Worm (Caenorhabditis elegans): Measurements from ENCODE around the gene T01B7.13.

Gene T01B7.13

ce11 chrII:8743379-8744173 lies 28.4 kb downstream of the T01B7.13 start, which contains the start of gene mak-1 (continued):
- TF ChIP-seq mab-9 (GFP tag; IDR thresholded peaks at IDR 0.05) (no peak), swsn-7 (tag; optimal IDR thresholded peaks at IDR 0.05) (peak; percentile 11), tlp-1 (tag; optimal IDR thresholded peaks at IDR 0.05) (no peak), unc-62 (GFP tag; optimal IDR thresholded peaks at IDR 0.05) (no peak), ama-1 (optimal IDR thresholded peaks at IDR 0.05) (peak; percentile 55), pqm-1 (tag; optimal IDR thresholded peaks at IDR 0.05) (no peak), dsc-1 (tag; optimal IDR thresholded peaks at IDR 0.05) (no peak), nhr-71 (tag; optimal IDR thresholded peaks at IDR 0.05) (peak; percentile 60), sptf-1 (tag; optimal IDR thresholded peaks at IDR 0.05) (no peak), irx-1 (tag; optimal IDR thresholded peaks at IDR 0.05) (no peak), egl-13 (tag; optimal IDR thresholded peaks at IDR 0.05) (no peak), ztf-4 (tag; optimal IDR thresholded peaks at IDR 0.05) (no peak), nhr-20 (tag; optimal IDR thresholded peaks at IDR 0.05) (peak; percentile 81), hlh-17 (GFP tag; optimal IDR thresholded peaks at IDR 0.05; ENCODE audit: borderline replicate concordance) (no peak), lsy-2 (tag; optimal IDR thresholded peaks at IDR 0.05) (peak in 1 of 2 experiments; percentile 20), alr-1 (tag; optimal IDR thresholded peaks at IDR 0.05; ENCODE audit: borderline replicate concordance) (no peak), skn-1 (tag; optimal IDR thresholded peaks at IDR 0.05) (no peak), zip-4 (GFP tag; optimal IDR thresholded peaks at IDR 0.05) (no peak), grh-1 (GFP tag; IDR thresholded peaks at IDR 0.05) (no peak), ztf-11 (tag; optimal IDR thresholded peaks at IDR 0.05) (no peak), C34B4.2 (tag; optimal IDR thresholded peaks at IDR 0.05) (no peak), hpl-2 (GFP tag; optimal IDR thresholded peaks at IDR 0.05) (no peak), rnt-1 (tag; optimal IDR thresholded peaks at IDR 0.05) (peak; percentile 49), elt-2 (tag; optimal IDR thresholded peaks at IDR 0.05) (peak; percentile 71), nhr-76 (tag; optimal IDR thresholded peaks at IDR 0.05) (no peak), vab-15 (tag; optimal IDR thresholded peaks at IDR 0.05) (no peak), nhr-28 (tag; optimal IDR thresholded peaks at IDR 0.05) (no peak), efl-1 (optimal IDR thresholded peaks at IDR 0.05) (no peak), efl-1 (GFP tag; optimal IDR thresholded peaks at IDR 0.05 in 1 of 2) (no peak), nhr-237 (tag; optimal IDR thresholded peaks at IDR 0.05) (no peak), nhr-12 (tag; optimal IDR thresholded peaks at IDR 0.05) (no peak), elt-3 (tag; optimal IDR thresholded peaks at IDR 0.05) (peak in 1 of 6 experiments; percentile 59), efl-3 (GFP tag; optimal IDR thresholded peaks at IDR 0.05) (no peak)

- TF ChIP-seq C16A3.4 (tag; optimal IDR thresholded peaks at IDR 0.05) = peak; percentile 9
- TF ChIP-seq fkh-8 (tag; optimal IDR thresholded peaks at IDR 0.05) = no peak
- no peak for TF ChIP-seq nhr-28 (tag; optimal IDR thresholded peaks at IDR 0.05)
- TF ChIP-seq egl-27 (tag; optimal IDR thresholded peaks at IDR 0.05) = no peak
- no peak for TF ChIP-seq unc-98 (GFP tag; IDR thresholded peaks at IDR 0.05)
- TF ChIP-seq zip-4 (GFP tag; optimal IDR thresholded peaks at IDR 0.05) = no peak
- no peak for TF ChIP-seq C34B4.2 (tag; optimal IDR thresholded peaks at IDR 0.05)
- TF ChIP-seq sup-37 (GFP tag; optimal IDR thresholded peaks at IDR 0.05) = no peak
- TF ChIP-seq Y116A8C.19 (tag; optimal IDR thresholded peaks at IDR 0.05; ENCODE audit: borderline replicate concordance) = no peak
- peak in 1 of 2 experiments; percentile 47 for TF ChIP-seq lsy-2 (tag; optimal IDR thresholded peaks at IDR 0.05)
- no peak for TF ChIP-seq egl-13 (tag; optimal IDR thresholded peaks at IDR 0.05)
- TF ChIP-seq fos-1 (tag; optimal IDR thresholded peaks at IDR 0.05) = no peak
- TF ChIP-seq pqm-1 (tag; optimal IDR thresholded peaks at IDR 0.05) = no peak
- no peak for TF ChIP-seq ceh-90 (tag; optimal IDR thresholded peaks at IDR 0.05)
- peak; percentile 52 for TF ChIP-seq unc-130 (tag; optimal IDR thresholded peaks at IDR 0.05)
- TF ChIP-seq mep-1 (tag; optimal IDR thresholded peaks at IDR 0.05) = peak; percentile 1
- TF ChIP-seq fkh-10 (GFP tag; optimal IDR thresholded peaks at IDR 0.05) = no peak
- no peak for TF ChIP-seq elt-2 (tag; optimal IDR thresholded peaks at IDR 0.05)
- no peak for TF ChIP-seq fkh-4 (tag; optimal IDR thresholded peaks at IDR 0.05; ENCODE audit: borderline replicate concordance)
- TF ChIP-seq blmp-1 (tag; optimal IDR thresholded peaks at IDR 0.05) = peak; percentile 36
- TF ChIP-seq pag-3 (tag; optimal IDR thresholded peaks at IDR 0.05; ENCODE audit: borderline replicate concordance, insufficient read depth) = no peak
- peak; percentile 62 for TF ChIP-seq nhr-71 (tag; optimal IDR thresholded peaks at IDR 0.05)
- TF ChIP-seq ama-1 (optimal IDR thresholded peaks at IDR 0.05) = no peak
- peak; percentile 35 for TF ChIP-seq nhr-90 (tag; optimal IDR thresholded peaks at IDR 0.05; ENCODE audit: poor library complexity)
These were observed 29.6 kb downstream of the T01B7.13 start for ce11 chrII:8744555-8745448.

All from whole organism, L1 larva.